Fruit fly (Drosophila melanogaster): Measurements from ENCODE around the gene CG1288.

The CG1288 gene

dm6 chr3R:7249460-7249859 lies 41.2 kb upstream of the CG1288 start, which contains the start of the genes CG1227 and Dtwd2 (continued):
- TF ChIP-seq CG9817 (tag; optimal IDR thresholded peaks at IDR 0.05) (peak; percentile 93), CkIIα-i1 (GFP tag; IDR thresholded peaks at IDR 0.05) (no peak), CG30431 (GFP tag; optimal IDR thresholded peaks at IDR 0.05) (peak; percentile 26), ci (GFP tag; IDR thresholded peaks at IDR 0.05) (peak; percentile 96), CTCF (GFP tag; optimal IDR thresholded peaks at IDR 0.05) (peak; percentile 8), tio (GFP tag; optimal IDR thresholded peaks at IDR 0.05) (peak; percentile 73), insv (GFP tag; optimal IDR thresholded peaks at IDR 0.05) (peak in 1 of 2 experiments; percentile 56), grn (GFP tag; optimal IDR thresholded peaks at IDR 0.05) (peak; percentile 38), CG30020 (tag; optimal IDR thresholded peaks at IDR 0.05) (peak; percentile 78), eve (GFP tag; optimal IDR thresholded peaks at IDR 0.05) (no peak), BtbVII (GFP tag; optimal IDR thresholded peaks at IDR 0.05) (no peak), D19A (tag; optimal IDR thresholded peaks at IDR 0.05) (peak; percentile 92), seq (GFP tag; IDR thresholded peaks at IDR 0.05) (peak; percentile 86), bab2 (GFP tag; optimal IDR thresholded peaks at IDR 0.05) (peak; percentile 64), CG2116 (GFP tag; optimal IDR thresholded peaks at IDR 0.05) (peak; percentile 69), D (optimal IDR thresholded peaks at IDR 0.05) (no peak), D (GFP tag; optimal IDR thresholded peaks at IDR 0.05) (no peak), CG12391 (tag; optimal IDR thresholded peaks at IDR 0.05) (peak; percentile 97), dm (GFP tag; optimal IDR thresholded peaks at IDR 0.05) (peak; percentile 84), kay (GFP tag; optimal IDR thresholded peaks at IDR 0.05) (peak; percentile 71), CG15011 (GFP tag; optimal IDR thresholded peaks at IDR 0.05) (no peak), Dp (GFP tag; optimal IDR thresholded peaks at IDR 0.05) (peak; percentile 20), CG9437 (GFP tag; optimal IDR thresholded peaks at IDR 0.05) (peak; percentile 86), unpg (GFP tag; optimal IDR thresholded peaks at IDR 0.05) (peak; percentile 98), CG8281 (tag; optimal IDR thresholded peaks at IDR 0.05) (peak; percentile 78), tna (GFP tag; IDR thresholded peaks at IDR 0.05; ENCODE audit: partially characterized antibody) (no peak), abd-A (tag; optimal IDR thresholded peaks at IDR 0.05) (no peak), Hr3 (GFP tag; optimal IDR thresholded peaks at IDR 0.05) (peak; percentile 76), B-H2 (GFP tag; optimal IDR thresholded peaks at IDR 0.05) (peak; percentile 92), emc (GFP tag; optimal IDR thresholded peaks at IDR 0.05) (no peak), sr (GFP tag; IDR thresholded peaks at IDR 0.05) (no peak), CG12104 (GFP tag; optimal IDR thresholded peaks at IDR 0.05) (peak; percentile 83), CG9932 (GFP tag; IDR thresholded peaks at IDR 0.05) (peak; percentile 89), nom (GFP tag; optimal IDR thresholded peaks at IDR 0.05) (no peak), gem (tag; optimal IDR thresholded peaks at IDR 0.05) (peak; percentile 97), CG12299 (tag; optimal IDR thresholded peaks at IDR 0.05) (peak; percentile 97), CG12155 (GFP tag; optimal IDR thresholded peaks at IDR 0.05) (no peak), maf-S (GFP tag; optimal IDR thresholded peaks at IDR 0.05) (peak; percentile 51), Sry-δ (GFP tag; optimal IDR thresholded peaks at IDR 0.05) (no peak), Meics (GFP tag; optimal IDR thresholded peaks at IDR 0.05) (peak; percentile 94), odd (GFP tag; optimal IDR thresholded peaks at IDR 0.05) (peak; percentile 92), NC2β (GFP tag; optimal IDR thresholded peaks at IDR 0.05) (peak; percentile 12), Hand (GFP tag; optimal IDR thresholded peaks at IDR 0.05) (peak; percentile 87), CG6254 (GFP tag; optimal IDR thresholded peaks at IDR 0.05) (peak; percentile 54), CG2199 (GFP tag; IDR thresholded peaks at IDR 0.05) (no peak; the same call in 2 of the 3 replicates), CG18764 (GFP tag; optimal IDR thresholded peaks at IDR 0.05) (no peak), CG4282 (GFP tag; optimal IDR thresholded peaks at IDR 0.05) (no peak), CG13424 (tag; optimal IDR thresholded peaks at IDR 0.05) (peak; percentile 97), CG9609 (GFP tag; optimal IDR thresholded peaks at IDR 0.05) (peak; percentile 28), dmrt11E (tag; optimal IDR thresholded peaks at IDR 0.05) (peak; percentile 90), luna (GFP tag; optimal IDR thresholded peaks at IDR 0.05) (no peak), CG13287 (GFP tag; IDR thresholded peaks at IDR 0.05; ENCODE audit: partially characterized antibody) (peak; percentile 45; the same call in 1 of the 2 replicates)

All from whole organism, embryonic.